Worm (Caenorhabditis elegans) whole organism, late embryonic: Measurements from ENCODE around the gene C01B10.44.
"Not testable (repeated sequence)": the region's sequence is repeated elsewhere in the genome, so short reads cannot be mapped to it uniquely, and the experiment has no call there.

Experiments
- ceh-19 ChIP-seq: fragments of 200-800 bp; sonication (Bioruptor generic); optimal IDR thresholded peaks from 2 replicates; lab custom pipeline; 2018; ENCODE audit warnings: mild to moderate bottlenecking, missing genetic modification characterization, missing compliant biosample characterization
- ceh-2 ChIP-seq: sonication (generic microtip); optimal IDR thresholded peaks from 2 replicates; lab custom pipeline; 2016; ENCODE audit warnings: missing genotype, missing genetic modification characterization, missing compliant biosample characterization
- ceh-45 ChIP-seq: fragments of 200-800 bp; sonication (Bioruptor generic); IDR thresholded peaks from 2 replicates; pipeline ENCODE4 v1.3.6; 2022; ENCODE audit warnings: missing genetic modification reagents, missing genetic modification characterization, missing compliant biosample characterization
- dmd-4 ChIP-seq: sonication (generic microtip); optimal IDR thresholded peaks from 2 replicates; lab custom pipeline; 2016; ENCODE audit warnings: borderline replicate concordance, missing genetic modification characterization, missing compliant biosample characterization
- dve-1 ChIP-seq: sonication (generic microtip); optimal IDR thresholded peaks from 2 replicates; lab custom pipeline; 2017; ENCODE audit warnings: antibody characterized with exemption, mild to moderate bottlenecking, missing genetic modification characterization, missing compliant biosample characterization
- hlh-8 ChIP-seq: sonication (generic microtip); optimal IDR thresholded peaks from 2 replicates; lab custom pipeline; 2016; ENCODE audit warnings: missing genotype, missing genetic modification characterization, missing compliant biosample characterization
- pqm-1 ChIP-seq: sonication (generic microtip); optimal IDR thresholded peaks from 2 replicates; lab custom pipeline; 2016; ENCODE audit warnings: missing genetic modification characterization, missing compliant biosample characterization

DNA sequence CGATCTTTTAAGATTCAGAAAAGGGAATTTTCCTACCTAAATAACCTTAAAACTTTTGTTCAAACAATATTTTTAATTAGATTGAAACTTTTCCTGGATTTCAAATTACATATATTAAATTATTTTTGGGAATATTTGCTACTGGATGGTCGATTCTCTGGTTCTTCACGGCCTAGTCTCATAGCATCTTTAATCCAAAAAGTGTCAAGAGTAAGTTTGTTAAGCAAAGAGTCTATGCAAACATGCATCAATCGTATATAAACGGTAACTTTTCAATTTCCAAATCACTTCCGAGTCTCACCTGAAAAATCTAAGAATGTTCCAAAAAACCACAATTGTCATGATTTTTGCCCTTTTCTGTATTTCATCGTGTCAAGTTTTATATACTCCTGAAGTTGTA is 25.6 kb upstream of the C01B10.44 start, which contains the start of gene nspb-4:
- TF ChIP-seq ceh-19 (GFP tag; lab: Kevin White, UChicago); pqm-1 (tag; lab: Kevin White, UChicago); hlh-8 (tag; lab: Kevin White, UChicago); dmd-4 (tag; lab: Kevin White, UChicago); ceh-2 (tag; lab: Kevin White, UChicago); dve-1 (tag; lab: Kevin White, UChicago); ceh-45 (GFP tag; lab: Robert Waterston, UW): not testable (repeated sequence)
